Fruit fly (Drosophila melanogaster): ENCODE data around the gene shps.

dm6 chr3R:24276104-24277008, 3.0 kb upstream of the shps start, which contains the start of gene Orct:
- no peak for TF ChIP-seq Ets98B (GFP tag; IDR thresholded peaks at IDR 0.05)
- peak; percentile 65 for TF ChIP-seq CG14655 (GFP tag; optimal IDR thresholded peaks at IDR 0.05)
- TF ChIP-seq Pif1B (GFP tag; optimal IDR thresholded peaks at IDR 0.05): peak; percentile 21
- TF ChIP-seq CG12605 (GFP tag; IDR thresholded peaks at IDR 0.05): no peak
- TF ChIP-seq CG8159 (tag; optimal IDR thresholded peaks at IDR 0.05): peak; percentile 76
- peak; percentile 65 for TF ChIP-seq Pif1A (GFP tag; optimal IDR thresholded peaks at IDR 0.05)
- TF ChIP-seq EcR (GFP tag; optimal IDR thresholded peaks at IDR 0.05): peak; percentile 59
- TF ChIP-seq gl (tag; optimal IDR thresholded peaks at IDR 0.05): no peak
- peak; percentile 65 for TF ChIP-seq Snoo (tag; optimal IDR thresholded peaks at IDR 0.05)
- TF ChIP-seq CG9948 (tag; optimal IDR thresholded peaks at IDR 0.05): peak; percentile 50
- peak; percentile 52 for TF ChIP-seq CG8301 (tag; optimal IDR thresholded peaks at IDR 0.05)
